Worm (Caenorhabditis elegans): ENCODE measurements around the gene gasr-8.

- TF ChIP-seq lsy-2 (tag; optimal IDR thresholded peaks at IDR 0.05) (no peak), nhr-11 (tag; optimal IDR thresholded peaks at IDR 0.05) (no peak), ztf-11 (tag; optimal IDR thresholded peaks at IDR 0.05) (no peak), nhr-10 (tag; optimal IDR thresholded peaks at IDR 0.05) (no peak), lin-39 (tag; optimal IDR thresholded peaks at IDR 0.05) (no peak), ZK546.5 (tag; optimal IDR thresholded peaks at IDR 0.05) (no peak), skn-1 (tag; optimal IDR thresholded peaks at IDR 0.05) (no peak), ama-1 (optimal IDR thresholded peaks at IDR 0.05) (no peak), fos-1 (tag; optimal IDR thresholded peaks at IDR 0.05) (no peak), unc-62 (GFP tag; optimal IDR thresholded peaks at IDR 0.05) (no peak), aly-2 (tag; optimal IDR thresholded peaks at IDR 0.05) (no peak), egl-27 (tag; optimal IDR thresholded peaks at IDR 0.05) (no peak)
Observed at ce11 chrV:14729343-14729742, 40.4 kb downstream of the gasr-8 start, which contains the start of gene oig-3.

All from whole organism, L2 larva.